Worm (Caenorhabditis elegans) whole organism, L4 larva: ENCODE measurements around the gene T28A8.6.

ENCODE experiments used
- D1046.2 ChIP-seq: fragments of 200-800 bp; sonication (Bioruptor generic); IDR thresholded peaks from 2 replicates; pipeline ENCODE4 v1.3.6; 2022; ENCODE audit warnings: missing genetic modification characterization, missing compliant biosample characterization
- F44E2.7 ChIP-seq: fragments of 200-800 bp; sonication (Bioruptor generic); IDR thresholded peaks from 2 replicates; pipeline ENCODE4 v2.1.2; 2022; ENCODE audit warnings: missing genetic modification characterization, missing compliant biosample characterization
- T26A8.4 ChIP-seq: fragments of 200-800 bp; sonication (Bioruptor generic); IDR thresholded peaks from 2 replicates; pipeline ENCODE4 v1.3.6; 2022; ENCODE audit warnings: missing genetic modification characterization, missing compliant biosample characterization
- Y5F2A.4 ChIP-seq: fragments of 200-800 bp; sonication (Bioruptor generic); optimal IDR thresholded peaks from 2 replicates; lab custom pipeline; 2018; ENCODE audit warnings: mild to moderate bottlenecking, missing genetic modification characterization, missing compliant biosample characterization
- aha-1 ChIP-seq: fragments of 150-350 bp; peaks from one replicate; lab custom pipeline; 2014; ENCODE audit warnings: missing biosample characterization, missing genetic modification characterization
- ama-1 ChIP-seq: fragments of 150-350 bp; optimal IDR thresholded peaks from 2 replicates; lab custom pipeline; 2014; ENCODE audit warnings: inconsistent platforms, mixed read lengths
- ceh-28 ChIP-seq: fragments of 150-350 bp; optimal IDR thresholded peaks from 2 replicates; lab custom pipeline; 2014; ENCODE audit warnings: missing biosample characterization, missing genetic modification reagents, missing genetic modification characterization
- ceh-32 ChIP-seq: sonication (generic microtip); optimal IDR thresholded peaks from 2 replicates; lab custom pipeline; 2016; ENCODE audit warnings: mild to moderate bottlenecking, missing genetic modification characterization, missing compliant biosample characterization; ENCODE audit not compliant: poor library complexity
- ceh-62 ChIP-seq: sonication (generic microtip); optimal IDR thresholded peaks from 2 replicates; lab custom pipeline; 2017; ENCODE audit warnings: missing biosample characterization, missing genetic modification characterization
- cey-2 ChIP-seq: sonication (generic microtip); optimal IDR thresholded peaks from 3 replicates; lab custom pipeline; 2017; ENCODE audit warnings: missing genetic modification characterization, mild to moderate bottlenecking, missing compliant biosample characterization, antibody characterized with exemption, borderline replicate concordance; ENCODE audit not compliant: insufficient read depth
- ctbp-1 ChIP-seq: fragments of 200-800 bp; sonication (Bioruptor generic); IDR thresholded peaks from 2 replicates; pipeline ENCODE4 v1.3.6; 2022; ENCODE audit warnings: missing genetic modification reagents, missing genetic modification characterization, missing compliant biosample characterization
- daf-16 ChIP-seq, 3 experiments: sonication (generic microtip); optimal IDR thresholded peaks; 2 replicates each; lab custom pipeline; 2016 to 2017; ENCODE audit warnings: missing genetic modification characterization in 3 of 3, missing genetic modification reagents in 3 of 3, mild to moderate bottlenecking in 2 of 3, missing compliant biosample characterization in 2 of 3, missing biosample characterization in 1 of 3, moderate library complexity in 1 of 3
- daf-19 ChIP-seq: fragments of 200-800 bp; sonication (Bioruptor generic); conservative IDR thresholded peaks from 2 replicates; pipeline ENCODE4 v1.3.6; 2022; ENCODE audit warnings: missing genetic modification characterization, missing compliant biosample characterization
- daf-8 ChIP-seq: fragments of 200-800 bp; sonication (Bioruptor generic); IDR thresholded peaks from 2 replicates; pipeline ENCODE4 v1.3.6; 2022; ENCODE audit warnings: missing genetic modification characterization, missing compliant biosample characterization
- dmd-8 ChIP-seq: fragments of 200-800 bp; sonication (Bioruptor generic); IDR thresholded peaks from 2 replicates; pipeline ENCODE4 v1.3.6; 2022; ENCODE audit warnings: missing genetic modification characterization, missing compliant biosample characterization
- dve-1 ChIP-seq: sonication (generic microtip); optimal IDR thresholded peaks from 2 replicates; lab custom pipeline; 2017; ENCODE audit warnings: antibody characterized with exemption, mild to moderate bottlenecking, missing genetic modification characterization, missing compliant biosample characterization; ENCODE audit not compliant: insufficient read depth
- egl-27 ChIP-seq: sonication (generic microtip); optimal IDR thresholded peaks from 3 replicates; lab custom pipeline; 2017; ENCODE audit warnings: missing biosample characterization, missing genetic modification reagents, missing genetic modification characterization
- fkh-10 ChIP-seq: fragments of 150-350 bp; optimal IDR thresholded peaks from 2 replicates; lab custom pipeline; 2014; ENCODE audit warnings: missing biosample characterization, missing genetic modification reagents, missing genetic modification characterization
- fos-1 ChIP-seq: fragments of 150-350 bp; optimal IDR thresholded peaks from 2 replicates; lab custom pipeline; 2014; ENCODE audit warnings: missing biosample characterization, missing genetic modification characterization
- hif-1 ChIP-seq, 2 experiments: sonication (generic microtip); optimal IDR thresholded peaks; 2 replicates each; lab custom pipeline; 2016 to 2017; ENCODE audit warnings: missing compliant biosample characterization in 2 of 2, missing genetic modification characterization in 2 of 2, missing genetic modification reagents in 2 of 2, missing genotype in 2 of 2, mild to moderate bottlenecking in 1 of 2
- hmg-1.1 ChIP-seq: fragments of 200-800 bp; sonication (Bioruptor generic); IDR thresholded peaks from 2 replicates; pipeline ENCODE4 v1.3.6; 2022; ENCODE audit warnings: missing genetic modification reagents, missing genetic modification characterization, missing compliant biosample characterization
- lim-7 ChIP-seq: fragments of 200-800 bp; sonication (Bioruptor generic); IDR thresholded peaks from 2 replicates; pipeline ENCODE4 v1.3.6; 2022; ENCODE audit warnings: missing genetic modification characterization, missing compliant biosample characterization
- lsy-2 ChIP-seq, 2 experiments: fragments of 150-350 bp in 1 of 2; sonication (generic microtip) in 1 of 2; optimal IDR thresholded peaks; 2 replicates each; lab custom pipeline; 2014 to 2017; ENCODE audit warnings: missing biosample characterization in 2 of 2, missing genetic modification characterization in 2 of 2
- mes-2 ChIP-seq: sonication (generic microtip); optimal IDR thresholded peaks from 2 replicates; lab custom pipeline; 2016; ENCODE audit warnings: missing genotype, mild to moderate bottlenecking, missing genetic modification characterization, missing compliant biosample characterization; ENCODE audit not compliant: poor library complexity, severe bottlenecking
- mxl-3 ChIP-seq: fragments of 200-800 bp; sonication (Bioruptor generic); optimal IDR thresholded peaks from 2 replicates; lab custom pipeline; 2018; ENCODE audit warnings: mild to moderate bottlenecking, missing genetic modification characterization, missing compliant biosample characterization
- nhr-10 ChIP-seq: fragments of 150-350 bp; optimal IDR thresholded peaks from 2 replicates; lab custom pipeline; 2014; ENCODE audit warnings: missing biosample characterization, missing genetic modification characterization
- nhr-102 ChIP-seq: sonication (generic microtip); optimal IDR thresholded peaks from 2 replicates; lab custom pipeline; 2016; ENCODE audit warnings: mild to moderate bottlenecking, missing genetic modification characterization, moderate library complexity, missing compliant biosample characterization
- nhr-11 ChIP-seq: fragments of 150-350 bp; optimal IDR thresholded peaks from 2 replicates; lab custom pipeline; 2014; ENCODE audit warnings: missing biosample characterization, missing genetic modification characterization
- nhr-237 ChIP-seq: sonication (generic microtip); optimal IDR thresholded peaks from 2 replicates; lab custom pipeline; 2017; ENCODE audit warnings: missing biosample characterization, missing genetic modification characterization
- nhr-28 ChIP-seq: fragments of 150-350 bp; optimal IDR thresholded peaks from 2 replicates; lab custom pipeline; 2014; ENCODE audit warnings: missing biosample characterization, missing genetic modification characterization
- nhr-48 ChIP-seq: sonication (generic microtip); optimal IDR thresholded peaks from 2 replicates; lab custom pipeline; 2016; ENCODE audit warnings: mild to moderate bottlenecking, missing genetic modification characterization, missing compliant biosample characterization
- nhr-77 ChIP-seq: fragments of 150-350 bp; optimal IDR thresholded peaks from 2 replicates; lab custom pipeline; 2014; ENCODE audit warnings: missing biosample characterization, missing genetic modification characterization
- pha-4 ChIP-seq, 2 experiments: fragments of 150-350 bp in 1 of 2; fragments of 200-800 bp in 1 of 2; sonication (Bioruptor generic) in 1 of 2; IDR thresholded peaks in 1 of 2; optimal IDR thresholded peaks in 1 of 2; 2 replicates each; pipeline versions ENCODE4 v1.3.6 to Lab custom; 2014 to 2022; ENCODE audit warnings: missing genetic modification characterization in 2 of 2, missing genetic modification reagents in 2 of 2, missing biosample characterization in 1 of 2, missing compliant biosample characterization in 1 of 2
- php-3 ChIP-seq: fragments of 200-800 bp; sonication (Bioruptor generic); IDR thresholded peaks from 2 replicates; pipeline ENCODE4 v1.3.6; 2022; ENCODE audit warnings: missing genetic modification reagents, missing genetic modification characterization, missing compliant biosample characterization
- rbr-2 ChIP-seq: sonication (generic microtip); optimal IDR thresholded peaks from 2 replicates; lab custom pipeline; 2016; ENCODE audit warnings: missing genotype, missing genetic modification characterization, missing compliant biosample characterization
- skn-1 ChIP-seq: fragments of 150-350 bp; optimal IDR thresholded peaks from 2 replicates; lab custom pipeline; 2014; ENCODE audit warnings: missing biosample characterization, missing genetic modification characterization
- spr-1 ChIP-seq: sonication (generic microtip); optimal IDR thresholded peaks from 2 replicates; lab custom pipeline; 2016; ENCODE audit warnings: mild to moderate bottlenecking, missing genetic modification characterization, missing compliant biosample characterization
- tag-97 ChIP-seq: fragments of 200-800 bp; sonication (Bioruptor generic); IDR thresholded peaks from 2 replicates; pipeline ENCODE4 v1.3.6; 2022; ENCODE audit warnings: missing genetic modification characterization, missing compliant biosample characterization
- tra-1 ChIP-seq: fragments of 200-800 bp; sonication (Bioruptor generic); IDR thresholded peaks from 2 replicates; pipeline ENCODE4 v1.3.6; 2022; ENCODE audit warnings: missing genetic modification reagents, missing genetic modification characterization, missing compliant biosample characterization
- unc-130 ChIP-seq: sonication (generic microtip); optimal IDR thresholded peaks from 2 replicates; lab custom pipeline; 2016; ENCODE audit warnings: missing genetic modification reagents, missing genetic modification characterization, missing compliant biosample characterization
- zfp-3 ChIP-seq: fragments of 200-800 bp; sonication (Bioruptor generic); conservative IDR thresholded peaks from 2 replicates; pipeline ENCODE4 v1.3.6; 2022; ENCODE audit warnings: missing genetic modification reagents, missing genetic modification characterization, missing compliant biosample characterization
- zip-11 ChIP-seq: fragments of 200-800 bp; sonication (Bioruptor generic); IDR thresholded peaks from 2 replicates; pipeline ENCODE4 v1.3.6; 2022; ENCODE audit warnings: missing genetic modification characterization, missing compliant biosample characterization
- zip-2 ChIP-seq: fragments of 150-350 bp; optimal IDR thresholded peaks from 2 replicates; lab custom pipeline; 2014; ENCODE audit warnings: missing biosample characterization, missing genetic modification characterization
- ztf-7 ChIP-seq: fragments of 150-350 bp; optimal IDR thresholded peaks from 2 replicates; lab custom pipeline; 2014; ENCODE audit warnings: missing biosample characterization, missing genetic modification characterization

T28A8.6 gene

DNA sequence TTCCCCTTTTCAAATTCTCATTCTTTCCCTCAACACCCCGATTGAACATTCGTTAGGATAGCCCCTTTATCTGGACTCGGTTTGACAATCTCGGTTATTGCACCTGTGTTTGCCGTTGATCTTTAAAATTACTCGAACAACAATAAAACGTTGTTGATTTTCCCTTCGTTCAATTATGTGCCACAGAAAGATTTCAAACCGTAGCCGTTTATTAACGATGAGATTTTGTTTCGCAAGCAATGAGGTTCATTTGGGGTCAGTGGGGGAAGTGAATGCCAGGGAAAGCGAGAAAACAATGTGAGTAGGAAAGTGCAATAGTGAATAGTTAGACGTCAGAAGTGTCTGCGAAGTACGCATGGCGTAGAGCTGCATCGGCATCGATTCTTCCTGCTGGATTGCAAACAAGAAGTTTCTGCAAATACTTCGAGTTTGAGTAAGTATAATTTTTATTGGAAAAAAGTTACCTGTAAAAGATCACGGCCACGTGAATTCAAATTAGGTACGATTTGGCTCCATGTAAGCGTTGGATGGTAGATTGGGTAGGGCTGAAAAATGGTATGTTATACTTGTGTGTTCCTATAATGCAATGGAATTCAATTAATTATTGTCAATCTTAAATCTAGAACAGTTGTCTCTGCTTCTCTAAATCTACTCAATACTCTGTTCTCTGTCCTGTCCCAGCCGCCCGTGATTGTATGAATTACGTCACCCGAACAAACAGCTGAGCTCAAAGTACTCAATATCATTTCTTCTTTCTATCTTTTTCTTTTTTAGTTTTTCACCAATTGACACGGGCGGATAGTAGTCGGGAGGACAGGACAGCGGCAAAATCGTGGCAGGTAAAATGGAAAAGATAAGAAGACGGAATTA lies 34.3 kb upstream of the T28A8.6 start, which contains the start of gene kel-3 (continued):
- TF ChIP-seq nhr-11 (tag; lab: Kevin White, UChicago), result peak; percentile 74
- peak; percentile 93 for TF ChIP-seq T26A8.4 (GFP tag; lab: Robert Waterston, UW)
- no peak for TF ChIP-seq ceh-28 (tag; lab: Kevin White, UChicago)
- peak; percentile 91 for TF ChIP-seq aha-1 (tag; lab: Kevin White, UChicago)
- no peak; the same call in none of the 2 replicates for TF ChIP-seq lim-7 (GFP tag; lab: Robert Waterston, UW)
- peak; percentile 41 for TF ChIP-seq fos-1
- peak; percentile 58 for TF ChIP-seq zip-2 (tag; lab: Kevin White, UChicago)
- peak; percentile 90 for TF ChIP-seq nhr-102
- TF ChIP-seq daf-16 (GFP tag; optimal IDR thresholded peaks at IDR 0.05; lab: Kevin White, UChicago), result peak; percentile 50 to 61
- peak; percentile 79 for TF ChIP-seq daf-16 (tag; optimal IDR thresholded peaks at IDR 0.05; lab: Kevin White, UChicago)
- TF ChIP-seq pha-4 (GFP tag; IDR thresholded peaks at IDR 0.05; lab: Robert Waterston, UW), result peak; percentile 77; the same call in 1 of the 2 replicates
- TF ChIP-seq pha-4 (tag; optimal IDR thresholded peaks at IDR 0.05; lab: Kevin White, UChicago), result peak; percentile 18
- TF ChIP-seq rbr-2 (tag; lab: Kevin White, UChicago), result peak; percentile 44
- no peak for TF ChIP-seq ceh-62 (tag; lab: Kevin White, UChicago)
- peak; percentile 88 for TF ChIP-seq nhr-77
- TF ChIP-seq fkh-10 (GFP tag; lab: Kevin White, UChicago), result no peak
- TF ChIP-seq nhr-48, result peak; percentile 92
- no peak for TF ChIP-seq tag-97 (GFP tag; lab: Robert Waterston, UW)
- peak; percentile 34; the same call in 1 of the 2 replicates for TF ChIP-seq daf-8
- peak in 1 of 2 experiments; percentile 47 for TF ChIP-seq hif-1 (tag; optimal IDR thresholded peaks at IDR 0.05; lab: Kevin White, UChicago)
- no peak; the same call in 1 of the 2 replicates for TF ChIP-seq daf-19 (GFP tag; lab: Robert Waterston, UW)
- peak; percentile 63 for TF ChIP-seq nhr-237
- TF ChIP-seq Y5F2A.4 (GFP tag; lab: Kevin White, UChicago), result peak; percentile 78
- peak; percentile 89 for TF ChIP-seq php-3 (GFP tag; lab: Robert Waterston, UW)
- TF ChIP-seq skn-1 (tag; lab: Kevin White, UChicago), result no peak
- peak; percentile 91 for TF ChIP-seq nhr-28 (tag; lab: Kevin White, UChicago)
- peak; percentile 67; the same call in 1 of the 2 replicates for TF ChIP-seq hmg-1.1 (GFP tag; lab: Robert Waterston, UW)
- TF ChIP-seq spr-1, result peak; percentile 58

DNA sequence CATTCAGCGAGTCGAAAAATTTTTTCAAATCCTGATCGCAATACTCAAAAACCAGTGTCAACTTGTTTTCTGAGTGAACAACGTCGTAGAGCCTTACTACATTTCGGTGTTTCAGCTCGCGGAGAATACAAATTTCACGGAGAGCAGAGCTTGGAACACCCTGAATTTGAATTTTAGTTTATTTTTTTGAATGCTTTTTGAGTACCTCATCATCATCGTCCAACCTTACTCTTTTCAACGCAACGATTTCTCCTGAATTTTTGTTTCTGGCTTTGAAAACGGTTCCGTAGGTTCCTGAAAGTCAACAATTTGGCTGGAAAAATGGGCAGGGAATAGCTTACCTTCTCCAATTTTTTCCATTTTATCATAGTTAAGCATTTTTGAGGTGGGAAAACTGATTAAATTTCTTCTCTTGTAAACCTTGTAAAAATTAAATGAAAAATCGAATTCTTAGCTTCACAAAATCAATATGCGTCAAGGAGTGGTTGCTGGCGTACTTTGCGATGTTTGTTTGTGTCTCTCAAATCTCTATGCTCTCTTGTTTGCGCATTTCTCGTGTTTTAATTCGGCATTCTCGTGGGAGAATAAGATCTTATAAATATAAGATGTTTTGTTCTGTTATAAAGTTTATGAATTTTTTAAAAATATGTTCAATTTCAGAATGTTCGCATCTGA lies 32.9 kb upstream of the T28A8.6 start, which contains the start of gene cdk-5:
TSS of gene cdk-5 (minus strand) at position 425 of the 675 bp plus-strand sequence.
- no peak; the same call in 1 of the 2 replicates for TF ChIP-seq D1046.2 (GFP tag; lab: Robert Waterston, UW)
- no peak for TF ChIP-seq cey-2 (tag; lab: Kevin White, UChicago)
- peak; percentile 93 for TF ChIP-seq dve-1 (tag; lab: Kevin White, UChicago)
- no peak for TF ChIP-seq fos-1
- TF ChIP-seq php-3 (GFP tag; lab: Robert Waterston, UW), result no peak
- TF ChIP-seq nhr-10 (tag; lab: Kevin White, UChicago), result no peak
- no peak for TF ChIP-seq zip-11
- peak; percentile 1 for TF ChIP-seq ceh-32 (tag; lab: Kevin White, UChicago)
- no peak for TF ChIP-seq mxl-3 (GFP tag; lab: Kevin White, UChicago)
- no peak for TF ChIP-seq ama-1 (lab: Kevin White, UChicago)
- TF ChIP-seq ctbp-1 (GFP tag; lab: Robert Waterston, UW), result 0 out of 2 replicates have a peak, but pooled peaks have one; percentile 37
- TF ChIP-seq mes-2 (tag; lab: Kevin White, UChicago), result peak; percentile 86
- peak; percentile 47 for TF ChIP-seq nhr-28 (tag; lab: Kevin White, UChicago)
- no peak for TF ChIP-seq egl-27 (tag; lab: Kevin White, UChicago)
- no peak for TF ChIP-seq skn-1 (tag; lab: Kevin White, UChicago)
- TF ChIP-seq tra-1 (GFP tag; lab: Robert Waterston, UW), result no peak
- TF ChIP-seq ztf-7, result peak; percentile 90
- TF ChIP-seq ceh-62 (tag; lab: Kevin White, UChicago), result no peak
- no peak for TF ChIP-seq unc-130 (GFP tag; lab: Kevin White, UChicago)
- no peak for TF ChIP-seq F44E2.7 (GFP tag; lab: Robert Waterston, UW)
- TF ChIP-seq lim-7 (GFP tag; lab: Robert Waterston, UW), result no peak
- TF ChIP-seq ceh-28 (tag; lab: Kevin White, UChicago), result peak; percentile 51
- TF ChIP-seq zfp-3 (GFP tag; lab: Robert Waterston, UW), result 0 out of 2 replicates have a peak, but pooled peaks have one; percentile 58
- no peak for TF ChIP-seq dmd-8
- peak; percentile 59 for TF ChIP-seq nhr-48
- TF ChIP-seq pha-4 (GFP tag; IDR thresholded peaks at IDR 0.05; lab: Robert Waterston, UW), result peak; percentile 73; the same call in 1 of the 2 replicates
- peak; percentile 28 for TF ChIP-seq pha-4 (tag; optimal IDR thresholded peaks at IDR 0.05; lab: Kevin White, UChicago)
- TF ChIP-seq lsy-2 (tag; optimal IDR thresholded peaks at IDR 0.05; lab: Kevin White, UChicago), result peak; percentile 48 to 97
